Worm (Caenorhabditis elegans): ENCODE results near the gene ZK377.15.

Gene ZK377.15

DNA sequence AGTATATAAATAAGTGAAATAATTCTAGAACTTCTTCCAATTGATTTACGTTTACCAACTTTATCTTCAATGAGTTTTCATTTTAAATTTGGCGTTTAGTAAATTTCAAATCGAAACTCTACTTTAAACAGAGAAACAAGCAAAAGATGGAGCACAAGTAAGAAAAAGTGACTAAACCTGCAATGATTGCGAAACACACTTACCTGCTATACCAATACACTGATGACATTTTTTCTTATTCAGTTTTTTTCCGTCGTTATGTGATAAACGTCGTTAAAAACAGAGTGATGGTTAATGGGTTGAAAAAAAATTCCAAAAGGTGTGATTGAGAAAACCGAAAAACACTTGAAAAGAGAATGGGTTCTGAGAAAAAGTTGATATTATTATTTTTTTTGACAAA lies 8.1 kb upstream of the ZK377.15 start:
- TF ChIP-seq skn-1 (tag; optimal IDR thresholded peaks at IDR 0.05) (no peak), pqm-1 (tag; optimal IDR thresholded peaks at IDR 0.05) (peak; percentile 49), mes-2 (tag; optimal IDR thresholded peaks at IDR 0.05; ENCODE audit: poor library complexity, severe bottlenecking) (no peak), daf-16 (GFP tag; optimal IDR thresholded peaks at IDR 0.05) (no peak), daf-16 (tag; optimal IDR thresholded peaks at IDR 0.05) (peak; percentile 27), hlh-11 (tag; optimal IDR thresholded peaks at IDR 0.05) (no peak), hlh-30 (tag; optimal IDR thresholded peaks at IDR 0.05; ENCODE audit: insufficient read depth) (no peak), ZK546.5 (tag; optimal IDR thresholded peaks at IDR 0.05) (no peak), nhr-102 (tag; optimal IDR thresholded peaks at IDR 0.05) (no peak), ceh-28 (tag; optimal IDR thresholded peaks at IDR 0.05) (no peak), nhr-237 (tag; optimal IDR thresholded peaks at IDR 0.05) (no peak), aha-1 (tag) (no peak), F26F4.8 (GFP tag; conservative IDR thresholded peaks at IDR 0.05) (no peak), nhr-28 (tag; optimal IDR thresholded peaks at IDR 0.05) (peak; percentile 35)

- TF ChIP-seq spr-1 (tag; optimal IDR thresholded peaks at IDR 0.05) (no peak), mdt-29 (GFP tag; IDR thresholded peaks at IDR 0.05) (no peak), ztf-11 (tag; optimal IDR thresholded peaks at IDR 0.05) (no peak), hlh-30 (tag; optimal IDR thresholded peaks at IDR 0.05; ENCODE audit: insufficient read depth) (peak; percentile 60), dmd-6 (GFP tag; IDR thresholded peaks at IDR 0.05) (peak; percentile 54), snpc-1.2 (GFP tag; IDR thresholded peaks at IDR 0.05) (no peak), nhr-10 (tag; optimal IDR thresholded peaks at IDR 0.05) (no peak), hif-1 (tag; optimal IDR thresholded peaks at IDR 0.05) (peak in 1 of 2 experiments; percentile 4), fos-1 (tag; optimal IDR thresholded peaks at IDR 0.05) (no peak), rbr-2 (tag; optimal IDR thresholded peaks at IDR 0.05) (peak; percentile 30), hlh-11 (tag; optimal IDR thresholded peaks at IDR 0.05) (peak; percentile 74), ZK546.5 (tag; optimal IDR thresholded peaks at IDR 0.05) (no peak), dve-1 (tag; optimal IDR thresholded peaks at IDR 0.05; ENCODE audit: insufficient read depth) (peak; percentile 66), nhr-28 (tag; optimal IDR thresholded peaks at IDR 0.05) (peak; percentile 87), F10B5.3 (tag; optimal IDR thresholded peaks at IDR 0.05) (peak; percentile 4), hmg-1.1 (GFP tag; IDR thresholded peaks at IDR 0.05) (0 out of 2 replicates have a peak, but pooled peaks have one; percentile 53), ceh-62 (tag; optimal IDR thresholded peaks at IDR 0.05) (no peak), pha-4 (GFP tag; IDR thresholded peaks at IDR 0.05) (no peak), pha-4 (tag; optimal IDR thresholded peaks at IDR 0.05) (peak; percentile 95), unc-130 (GFP tag; optimal IDR thresholded peaks at IDR 0.05) (no peak), daf-16 (GFP tag; optimal IDR thresholded peaks at IDR 0.05) (no peak), daf-16 (tag; optimal IDR thresholded peaks at IDR 0.05) (peak; percentile 64), mdl-1 (tag; optimal IDR thresholded peaks at IDR 0.05) (peak in 1 of 2 experiments; percentile 74), unc-62 (GFP tag; optimal IDR thresholded peaks at IDR 0.05 in 1 of 2) (peak in 1 of 2 experiments; percentile 95), unc-62 (tag; optimal IDR thresholded peaks at IDR 0.05) (no peak), dpl-1 (GFP tag; optimal IDR thresholded peaks at IDR 0.05) (no peak), egl-43 (GFP tag; IDR thresholded peaks at IDR 0.05) (no peak), nhr-102 (tag; optimal IDR thresholded peaks at IDR 0.05) (peak; percentile 2), mxl-3 (GFP tag; optimal IDR thresholded peaks at IDR 0.05) (peak; percentile 60), skn-1 (tag; optimal IDR thresholded peaks at IDR 0.05) (no peak), spr-3 (GFP tag; optimal IDR thresholded peaks at IDR 0.05) (no peak), pqm-1 (tag; optimal IDR thresholded peaks at IDR 0.05) (peak; percentile 34), Y105C5A.15 (GFP tag; IDR thresholded peaks at IDR 0.05) (0 out of 2 replicates have a peak, but pooled peaks have one; percentile 39), mes-2 (tag; optimal IDR thresholded peaks at IDR 0.05; ENCODE audit: poor library complexity, severe bottlenecking) (peak; percentile 64), egl-27 (tag; optimal IDR thresholded peaks at IDR 0.05) (no peak), mep-1 (tag; optimal IDR thresholded peaks at IDR 0.05) (peak; percentile 68), duxl-1 (tag; optimal IDR thresholded peaks at IDR 0.05; ENCODE audit: poor library complexity) (no peak), lin-1 (GFP tag; IDR thresholded peaks at IDR 0.05) (peak; percentile 52; the same call in 1 of the 2 replicates), ceh-44 (GFP tag; IDR thresholded peaks at IDR 0.05) (no peak), nhr-6 (tag; optimal IDR thresholded peaks at IDR 0.05) (peak; percentile 55), nhr-42 (GFP tag; IDR thresholded peaks at IDR 0.05) (no peak), set-16 (GFP tag; IDR thresholded peaks at IDR 0.05) (peak; percentile 53), nhr-48 (tag; optimal IDR thresholded peaks at IDR 0.05) (no peak)
Measured at ce11 chrX:3472226-3472625, 6.5 kb upstream of the ZK377.15 start.

All from whole organism, L4 larva.